Worm (Caenorhabditis elegans): ENCODE results near the gene Y13C8A.1.
A peak's percentile ranks its signal among the peaks of the same experiment; 100 is the strongest.

Gene Y13C8A.1

ce11 chrX:16930333-16930621 is 46.8 kb downstream of the Y13C8A.1 start:
- no peak for TF ChIP-seq nhr-27 (tag; optimal IDR thresholded peaks at IDR 0.05)
- no peak for TF ChIP-seq ceh-91 (GFP tag; IDR thresholded peaks at IDR 0.05)
- no peak for TF ChIP-seq Y56A3A.18 (GFP tag; IDR thresholded peaks at IDR 0.05)
- no peak for TF ChIP-seq F39B2.1 (GFP tag; IDR thresholded peaks at IDR 0.05)
- TF ChIP-seq cebp-2 (GFP tag; IDR thresholded peaks at IDR 0.05): 0 out of 2 replicates have a peak, but pooled peaks have one; percentile 18
- TF ChIP-seq die-1 (tag; optimal IDR thresholded peaks at IDR 0.05): no peak
- TF ChIP-seq madf-3 (GFP tag; IDR thresholded peaks at IDR 0.05): peak; percentile 57
- peak; percentile 97 for TF ChIP-seq ama-1 (optimal IDR thresholded peaks at IDR 0.05)
- TF ChIP-seq ama-1 (GFP tag; optimal IDR thresholded peaks at IDR 0.05): no peak
- no peak for TF ChIP-seq ceh-58 (GFP tag; IDR thresholded peaks at IDR 0.05)
- no peak for TF ChIP-seq ztf-3 (GFP tag; optimal IDR thresholded peaks at IDR 0.05)
- no peak for TF ChIP-seq F10E7.11 (tag; optimal IDR thresholded peaks at IDR 0.05)
- TF ChIP-seq fkh-3 (tag; optimal IDR thresholded peaks at IDR 0.05): no peak
- 0 out of 2 replicates have a peak, but pooled peaks have one; percentile 63 for TF ChIP-seq nfya-2 (GFP tag; IDR thresholded peaks at IDR 0.05)
- no peak for TF ChIP-seq hrde-1 (tag; optimal IDR thresholded peaks at IDR 0.05; ENCODE audit: borderline replicate concordance)
- TF ChIP-seq F57A8.1 (GFP tag; optimal IDR thresholded peaks at IDR 0.05): no peak

ce11 chrX:16930663-16931097 is 47.2 kb downstream of the Y13C8A.1 start:
- TF ChIP-seq hmg-1.2 (GFP tag; IDR thresholded peaks at IDR 0.05): peak; percentile 48
- peak; percentile 85 for TF ChIP-seq ets-4 (GFP tag; optimal IDR thresholded peaks at IDR 0.05)
- no peak for TF ChIP-seq dpl-1 (GFP tag; optimal IDR thresholded peaks at IDR 0.05)
- TF ChIP-seq F55B11.4 (tag; optimal IDR thresholded peaks at IDR 0.05; ENCODE audit: borderline replicate concordance, insufficient read depth): no peak
- TF ChIP-seq F39B2.1 (GFP tag; IDR thresholded peaks at IDR 0.05): no peak
- TF ChIP-seq egrh-3 (GFP tag; IDR thresholded peaks at IDR 0.05): peak; percentile 42
- TF ChIP-seq lin-40 (tag; optimal IDR thresholded peaks at IDR 0.05): peak; percentile 58
- TF ChIP-seq attf-5 (GFP tag; optimal IDR thresholded peaks at IDR 0.05): peak; percentile 65
- TF ChIP-seq ztf-6 (GFP tag; IDR thresholded peaks at IDR 0.05): peak; percentile 23; the same call in 1 of the 2 replicates
- TF ChIP-seq rec-8 (tag; optimal IDR thresholded peaks at IDR 0.05): no peak
- TF ChIP-seq ztf-22 (GFP tag; optimal IDR thresholded peaks at IDR 0.05): peak; percentile 65
- no peak for TF ChIP-seq F23B12.7 (tag; optimal IDR thresholded peaks at IDR 0.05; ENCODE audit: insufficient read depth)
- peak; percentile 88 for TF ChIP-seq F52B5.7 (tag; optimal IDR thresholded peaks at IDR 0.05)
- TF ChIP-seq aptf-2 (GFP tag; conservative IDR thresholded peaks at IDR 0.05): peak; percentile 49; the same call in 1 of the 2 replicates
- peak; percentile 53 for TF ChIP-seq atf-7 (tag; optimal IDR thresholded peaks at IDR 0.05)
- peak; percentile 78 for TF ChIP-seq nhr-80 (tag; optimal IDR thresholded peaks at IDR 0.05)
- no peak for TF ChIP-seq snpc-1.3 (tag; optimal IDR thresholded peaks at IDR 0.05; ENCODE audit: insufficient read depth)
- no peak for TF ChIP-seq ceh-79 (tag; optimal IDR thresholded peaks at IDR 0.05)
- peak; percentile 39 for TF ChIP-seq lsl-1 (GFP tag; optimal IDR thresholded peaks at IDR 0.05)
- TF ChIP-seq zim-3 (tag; optimal IDR thresholded peaks at IDR 0.05): peak; percentile 91
- TF ChIP-seq nhr-27 (tag; optimal IDR thresholded peaks at IDR 0.05): no peak
- TF ChIP-seq rpc-1 (optimal IDR thresholded peaks at IDR 0.05): no peak
- no peak for TF ChIP-seq rpc-1 (tag; optimal IDR thresholded peaks at IDR 0.05)
- TF ChIP-seq T26A5.8 (tag; optimal IDR thresholded peaks at IDR 0.05): no peak
- TF ChIP-seq attf-6 (GFP tag; IDR thresholded peaks at IDR 0.05): peak; percentile 70
- TF ChIP-seq hrde-1 (tag; optimal IDR thresholded peaks at IDR 0.05; ENCODE audit: borderline replicate concordance): no peak
- peak; percentile 92 for TF ChIP-seq nfyb-1 (GFP tag; IDR thresholded peaks at IDR 0.05)
- TF ChIP-seq fkh-3 (tag; optimal IDR thresholded peaks at IDR 0.05): peak; percentile 78
- TF ChIP-seq tbx-9 (tag; optimal IDR thresholded peaks at IDR 0.05; ENCODE audit: borderline replicate concordance): no peak
- peak; percentile 26 for TF ChIP-seq repo-1 (tag; optimal IDR thresholded peaks at IDR 0.05)
- peak; percentile 0 for TF ChIP-seq ZK185.1 (tag; optimal IDR thresholded peaks at IDR 0.05; ENCODE audit: poor library complexity, severe bottlenecking)
- peak; percentile 20; the same call in 1 of the 2 replicates for TF ChIP-seq lir-1 (GFP tag; conservative IDR thresholded peaks at IDR 0.05)
- peak; percentile 82 for TF ChIP-seq ceh-40 (GFP tag; IDR thresholded peaks at IDR 0.05)
- no peak for TF ChIP-seq ztf-26 (tag; optimal IDR thresholded peaks at IDR 0.05)
- peak; percentile 75; the same call in 1 of the 2 replicates for TF ChIP-seq egl-18 (GFP tag; IDR thresholded peaks at IDR 0.05)
- no peak for TF ChIP-seq snpc-1.1 (tag; optimal IDR thresholded peaks at IDR 0.05; ENCODE audit: insufficient read depth)
